Fruit fly (Drosophila melanogaster): ENCODE measurements around the gene heix.

dm6 chr2L:16290984-16291383 lies 8.7 kb downstream of the heix start, which contains the start of gene CG17329:
- no peak for TF ChIP-seq CG5204 (GFP tag; optimal IDR thresholded peaks at IDR 0.05)
- no peak for TF ChIP-seq cic (GFP tag; optimal IDR thresholded peaks at IDR 0.05)
- TF ChIP-seq toe (GFP tag; optimal IDR thresholded peaks at IDR 0.05) = no peak
- no peak for TF ChIP-seq CG33017 (tag; optimal IDR thresholded peaks at IDR 0.05)
- no peak for TF ChIP-seq Hr96 (GFP tag; optimal IDR thresholded peaks at IDR 0.05)
- no peak for TF ChIP-seq Mnt (GFP tag; optimal IDR thresholded peaks at IDR 0.05)
- no peak for TF ChIP-seq Clk (GFP tag; optimal IDR thresholded peaks at IDR 0.05)
- no peak for TF ChIP-seq CG7045 (GFP tag; optimal IDR thresholded peaks at IDR 0.05)
- no peak for TF ChIP-seq bab1 (GFP tag; optimal IDR thresholded peaks at IDR 0.05)
